Fruit fly (Drosophila melanogaster): ENCODE data around the gene wol.

wol gene

DNA sequence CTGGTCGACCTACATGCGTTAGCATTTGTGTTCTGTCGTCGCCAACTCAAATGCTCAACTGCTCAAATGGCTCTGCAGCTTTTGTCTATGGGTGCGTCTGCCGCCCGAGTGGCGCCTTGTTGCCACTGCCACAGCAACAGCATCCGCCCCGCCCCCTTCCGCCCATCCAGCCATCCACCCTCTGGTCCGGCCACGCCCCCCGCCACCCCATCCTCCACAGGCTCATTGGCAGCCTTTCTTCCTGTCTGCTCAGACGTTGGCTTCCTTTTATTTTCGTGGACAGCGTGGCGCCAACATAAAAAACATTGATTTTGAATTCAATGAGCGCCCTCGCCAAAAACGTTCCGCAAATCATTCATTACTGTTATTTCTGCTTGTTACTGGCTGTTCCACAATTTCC is 30.8 kb upstream of the wol start:
- TF ChIP-seq Met (GFP tag; optimal IDR thresholded peaks at IDR 0.05): no peak
- no peak for TF ChIP-seq CG31627 (GFP tag; optimal IDR thresholded peaks at IDR 0.05)
- no peak for TF ChIP-seq CG15336 (GFP tag; IDR thresholded peaks at IDR 0.05)
- TF ChIP-seq spab (GFP tag; optimal IDR thresholded peaks at IDR 0.05): no peak
- no peak for TF ChIP-seq Sox102F (GFP tag; optimal IDR thresholded peaks at IDR 0.05)
- TF ChIP-seq Hr39 (GFP tag; optimal IDR thresholded peaks at IDR 0.05): no peak
- no peak for TF ChIP-seq CG1621 (tag; optimal IDR thresholded peaks at IDR 0.05)
- TF ChIP-seq ss (GFP tag; optimal IDR thresholded peaks at IDR 0.05): no peak
- TF ChIP-seq Sox15 (GFP tag; optimal IDR thresholded peaks at IDR 0.05): no peak
- no peak for TF ChIP-seq CG32006 (GFP tag; optimal IDR thresholded peaks at IDR 0.05)
- TF ChIP-seq CG11294 (GFP tag; IDR thresholded peaks at IDR 0.05): no peak
- TF ChIP-seq fd59A (GFP tag; optimal IDR thresholded peaks at IDR 0.05): no peak
- no peak for TF ChIP-seq Ets21C (GFP tag; optimal IDR thresholded peaks at IDR 0.05)
- TF ChIP-seq net (GFP tag; optimal IDR thresholded peaks at IDR 0.05): no peak
- no peak for TF ChIP-seq CG6808 (GFP tag; optimal IDR thresholded peaks at IDR 0.05)
- TF ChIP-seq salr (GFP tag; optimal IDR thresholded peaks at IDR 0.05): no peak
- TF ChIP-seq CG9139 (GFP tag; optimal IDR thresholded peaks at IDR 0.05): no peak
- TF ChIP-seq pdm3 (GFP tag; optimal IDR thresholded peaks at IDR 0.05): no peak
- TF ChIP-seq CG6163 (GFP tag; IDR thresholded peaks at IDR 0.05): no peak
- no peak for TF ChIP-seq Blimp-1 (GFP tag; optimal IDR thresholded peaks at IDR 0.05)

DNA sequence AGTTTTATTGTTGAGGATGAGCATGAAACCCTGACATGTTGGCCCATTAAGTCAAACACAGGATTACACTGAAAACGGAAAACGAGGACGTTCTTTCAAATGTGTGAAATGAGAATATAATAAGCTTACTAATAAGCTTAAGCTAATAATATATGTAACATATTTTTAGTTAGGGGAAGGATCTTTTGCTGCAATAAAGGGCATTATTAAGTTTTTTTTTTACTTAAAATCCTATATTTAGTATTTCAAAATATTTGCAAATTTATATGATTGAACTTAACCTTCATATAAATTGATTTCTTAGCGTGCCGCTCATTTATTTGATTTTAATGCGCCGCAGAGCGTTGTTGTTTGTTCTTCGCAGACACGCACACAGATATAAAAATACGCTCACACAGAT is 30.4 kb upstream of the wol start:
- TF ChIP-seq svp (GFP tag) (no peak), CG7368 (GFP tag; optimal IDR thresholded peaks at IDR 0.05) (no peak), CG8119 (GFP tag; IDR thresholded peaks at IDR 0.05) (no peak), eg (GFP tag; IDR thresholded peaks at IDR 0.05) (no peak), Lpt (GFP tag; optimal IDR thresholded peaks at IDR 0.05) (no peak), CG34406 (GFP tag; optimal IDR thresholded peaks at IDR 0.05) (no peak), Smox (GFP tag; optimal IDR thresholded peaks at IDR 0.05) (no peak), fd85E (GFP tag; optimal IDR thresholded peaks at IDR 0.05) (no peak), salr (GFP tag; optimal IDR thresholded peaks at IDR 0.05) (no peak), CG6808 (GFP tag; optimal IDR thresholded peaks at IDR 0.05) (no peak), ss (GFP tag; optimal IDR thresholded peaks at IDR 0.05) (no peak), CG10631 (GFP tag; optimal IDR thresholded peaks at IDR 0.05) (no peak), CG32006 (GFP tag; optimal IDR thresholded peaks at IDR 0.05) (no peak), CG8319 (GFP tag; optimal IDR thresholded peaks at IDR 0.05) (no peak), achi (GFP tag; optimal IDR thresholded peaks at IDR 0.05) (no peak), net (GFP tag; optimal IDR thresholded peaks at IDR 0.05) (no peak), vri (GFP tag; optimal IDR thresholded peaks at IDR 0.05) (no peak), Blimp-1 (GFP tag; optimal IDR thresholded peaks at IDR 0.05) (no peak)

DNA sequence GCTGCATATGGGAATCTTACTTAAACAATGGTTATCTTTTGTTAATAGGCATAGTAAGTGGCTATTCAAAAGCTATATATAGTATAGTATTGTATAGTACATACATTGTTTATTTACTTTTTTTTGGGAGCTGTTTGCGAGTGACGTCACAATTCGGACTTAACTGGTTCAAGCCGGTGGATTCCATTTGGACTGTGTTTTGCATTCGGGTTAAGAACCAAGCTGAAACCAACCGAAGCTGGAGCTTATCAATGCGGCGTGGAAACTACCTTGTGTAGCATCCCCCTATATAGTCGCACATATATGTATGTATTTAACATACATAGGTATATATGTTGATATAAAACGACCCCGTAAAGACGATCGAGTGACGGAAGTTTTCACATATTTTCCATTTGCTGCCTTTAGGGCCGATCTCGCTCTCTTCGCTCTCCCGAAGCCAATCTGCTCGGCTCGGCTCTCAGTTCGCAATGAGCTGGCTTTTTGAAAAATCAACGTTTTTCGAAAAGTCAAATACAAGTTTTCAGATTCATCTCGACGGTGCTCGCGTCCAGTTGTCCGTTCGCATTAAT is 25.8 kb upstream of the wol start:
- TF ChIP-seq svp (GFP tag): peak; percentile 2
- no peak for TF ChIP-seq OdsH (GFP tag; optimal IDR thresholded peaks at IDR 0.05)
- peak; percentile 33 for TF ChIP-seq Eip78C (GFP tag)
- TF ChIP-seq CG3919 (GFP tag; optimal IDR thresholded peaks at IDR 0.05): no peak

- TF ChIP-seq svp (GFP tag) (peak; percentile 3), CG9139 (GFP tag; optimal IDR thresholded peaks at IDR 0.05) (no peak)
These were observed 25.1 kb upstream of the wol start for dm6 chr2L:8327783-8328327.

DNA sequence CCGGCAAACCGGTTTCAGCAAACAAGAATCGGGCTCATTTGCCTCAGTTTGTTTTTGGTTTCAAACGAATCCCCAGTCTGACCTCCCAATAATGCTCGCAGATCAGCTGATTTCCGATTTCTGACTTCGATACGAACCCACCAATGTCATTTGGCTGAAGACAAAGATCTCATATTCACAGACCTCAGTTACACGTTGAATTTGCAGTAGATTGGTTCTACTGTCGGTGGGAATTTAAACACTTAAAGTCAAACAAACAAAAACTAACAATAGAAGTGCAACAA is 24.4 kb upstream of the wol start, which contains the start of gene CG14275:
Gene CG14275 (plus strand): TSS at position 185 of the 284 bp plus-strand sequence.
- no peak for TF ChIP-seq CG8119 (GFP tag; IDR thresholded peaks at IDR 0.05)
- no peak for TF ChIP-seq CG6808 (GFP tag; optimal IDR thresholded peaks at IDR 0.05)
- TF ChIP-seq Hr38 (GFP tag; optimal IDR thresholded peaks at IDR 0.05): no peak
- TF ChIP-seq fd59A (GFP tag; optimal IDR thresholded peaks at IDR 0.05): no peak
- TF ChIP-seq CG16779 (tag; optimal IDR thresholded peaks at IDR 0.05): no peak
- TF ChIP-seq Sox15 (GFP tag; optimal IDR thresholded peaks at IDR 0.05): no peak
- TF ChIP-seq CG6792 (GFP tag; optimal IDR thresholded peaks at IDR 0.05): no peak
- TF ChIP-seq esn (GFP tag; optimal IDR thresholded peaks at IDR 0.05): no peak
- TF ChIP-seq CG6163 (GFP tag; IDR thresholded peaks at IDR 0.05): no peak
- no peak for TF ChIP-seq fd85E (GFP tag; optimal IDR thresholded peaks at IDR 0.05)

Data from whole organism, prepupa.